Worm (Caenorhabditis elegans) whole organism, L4 larva: Measurements from ENCODE around the gene Y82E9BL.5.

Experiments
- ZK337.2 ChIP-seq: fragments of 200-800 bp; sonication (Bioruptor generic); IDR thresholded peaks from 2 replicates; pipeline ENCODE4 v1.3.6; 2022; ENCODE audit warnings: missing genetic modification reagents, missing genetic modification characterization, missing compliant biosample characterization
- ces-1 ChIP-seq: fragments of 150-350 bp; sonication (generic microtip); optimal IDR thresholded peaks from 4 replicates; lab custom pipeline; 2014; ENCODE audit warnings: missing biosample characterization, missing genetic modification reagents, missing genetic modification characterization
- mep-1 ChIP-seq: fragments of 150-350 bp; sonication (generic microtip); optimal IDR thresholded peaks from 3 replicates; lab custom pipeline; 2014; ENCODE audit warnings: missing biosample characterization, missing genetic modification characterization
- nhr-11 ChIP-seq: fragments of 150-350 bp; optimal IDR thresholded peaks from 2 replicates; lab custom pipeline; 2014; ENCODE audit warnings: missing biosample characterization, missing genetic modification characterization
- nhr-237 ChIP-seq: sonication (generic microtip); optimal IDR thresholded peaks from 2 replicates; lab custom pipeline; 2017; ENCODE audit warnings: missing biosample characterization, missing genetic modification characterization
- nhr-41 ChIP-seq: fragments of 200-800 bp; sonication (Bioruptor generic); IDR thresholded peaks from 2 replicates; pipeline ENCODE4 v1.3.6; 2022; ENCODE audit warnings: missing genetic modification reagents, missing genetic modification characterization, missing compliant biosample characterization
- snpc-1.2 ChIP-seq: fragments of 200-800 bp; sonication (Bioruptor generic); IDR thresholded peaks from 2 replicates; pipeline ENCODE4 v1.3.6; 2022; ENCODE audit warnings: missing genetic modification reagents, missing genetic modification characterization, missing compliant biosample characterization
- unc-39 ChIP-seq: sonication (generic microtip); optimal IDR thresholded peaks from 2 replicates; lab custom pipeline; 2017; ENCODE audit warnings: missing biosample characterization, missing genetic modification characterization
- unc-62 ChIP-seq, 3 experiments: fragments of 150-350 bp in 1 of 3; sonication (generic microtip); optimal IDR thresholded peaks in 2 of 3; peaks in 1 of 3; 1 replicate in 1 of 3; 2 replicates in 2 of 3; lab custom pipeline; 2014 to 2017; ENCODE audit warnings: missing biosample characterization in 3 of 3, missing genetic modification characterization in 3 of 3, missing genetic modification reagents in 3 of 3, missing genotype in 1 of 3
- zip-2 ChIP-seq: fragments of 150-350 bp; optimal IDR thresholded peaks from 2 replicates; lab custom pipeline; 2014; ENCODE audit warnings: missing biosample characterization, missing genetic modification characterization
- ztf-11 ChIP-seq: fragments of 150-350 bp; optimal IDR thresholded peaks from 2 replicates; lab custom pipeline; 2014; ENCODE audit warnings: missing biosample characterization, missing genetic modification characterization

ce11 chrIII:1355320-1355719 is 7.9 kb upstream of the Y82E9BL.5 start, which contains the start of gene Y82E9BL.1:
- no peak for TF ChIP-seq snpc-1.2 (GFP tag; lab: Robert Waterston, UW)
- TF ChIP-seq unc-62 (GFP tag; optimal IDR thresholded peaks at IDR 0.05 in 1 of 2; lab: Kevin White, UChicago), result no peak
- no peak for TF ChIP-seq unc-62 (tag; optimal IDR thresholded peaks at IDR 0.05; lab: Kevin White, UChicago)
- TF ChIP-seq nhr-237 (tag; lab: Kevin White, UChicago), result no peak
- TF ChIP-seq mep-1 (tag; lab: Kevin White, UChicago), result no peak
- TF ChIP-seq zip-2 (tag; lab: Kevin White, UChicago), result no peak
- no peak for TF ChIP-seq unc-39 (tag; lab: Kevin White, UChicago)
- no peak for TF ChIP-seq ztf-11 (tag; lab: Kevin White, UChicago)
- no peak for TF ChIP-seq ces-1 (GFP tag; lab: Kevin White, UChicago)
- no peak for TF ChIP-seq nhr-41 (GFP tag; lab: Robert Waterston, UW)
- no peak for TF ChIP-seq nhr-11 (tag; lab: Kevin White, UChicago)
- TF ChIP-seq ZK337.2 (GFP tag; lab: Robert Waterston, UW), result no peak
